Worm (Caenorhabditis elegans): Measurements from ENCODE around the gene hlh-30.

hlh-30 gene

DNA sequence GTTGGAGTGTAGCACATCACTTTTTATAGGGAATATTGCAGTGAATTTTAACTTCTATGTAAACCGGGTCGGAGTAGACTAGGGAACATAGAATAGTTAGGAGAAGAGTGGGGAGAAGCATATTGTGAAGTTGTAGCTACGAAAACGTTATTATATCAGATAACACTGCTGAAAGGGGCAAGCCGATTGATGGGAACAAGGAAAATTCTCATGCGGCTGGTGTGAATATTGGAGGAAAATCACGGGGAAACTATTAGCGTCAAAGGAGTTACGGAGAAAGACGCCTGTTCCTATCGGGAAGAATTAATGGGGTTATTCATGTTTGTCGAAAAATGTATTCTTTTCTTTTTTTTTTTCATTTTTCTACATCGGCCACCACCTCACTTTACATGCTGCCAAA is 41.5 kb downstream of the hlh-30 start, which contains the start of gene F47C12.6:
Gene F47C12.6, minus strand, starts transcription at position 101 of the 400 bp plus-strand sequence.
- no peak for TF ChIP-seq unc-62 (GFP tag; optimal IDR thresholded peaks at IDR 0.05)

DNA sequence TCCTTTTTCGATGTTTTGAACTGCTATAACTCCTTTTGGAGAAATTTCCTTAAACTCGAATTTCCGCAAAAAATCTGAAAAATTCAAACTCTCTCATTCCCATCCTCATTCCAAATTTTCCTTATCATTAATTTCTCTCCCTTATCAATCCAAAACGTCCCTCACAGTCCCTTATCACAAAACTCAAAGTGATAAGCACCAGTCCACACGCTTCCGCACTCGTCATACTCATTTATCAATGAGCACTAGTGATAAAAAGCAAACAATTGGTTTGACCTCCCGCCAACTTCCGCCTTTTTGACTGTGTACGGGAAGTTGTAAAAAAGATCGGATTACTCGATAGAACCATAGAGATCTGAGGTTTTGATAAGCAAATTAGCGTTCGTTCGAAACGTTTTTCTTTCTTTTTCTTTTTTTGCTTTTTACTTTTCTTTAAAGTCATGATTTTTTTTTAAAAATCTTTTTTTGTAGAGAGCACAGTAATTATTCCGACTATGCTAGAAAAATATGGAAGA is 46.1 kb downstream of the hlh-30 start, which contains the start of gene clec-78:
Gene clec-78, plus strand, starts transcription at position 465 of the 515 bp plus-strand sequence.
- TF ChIP-seq unc-62 (GFP tag; optimal IDR thresholded peaks at IDR 0.05), result no peak

DNA sequence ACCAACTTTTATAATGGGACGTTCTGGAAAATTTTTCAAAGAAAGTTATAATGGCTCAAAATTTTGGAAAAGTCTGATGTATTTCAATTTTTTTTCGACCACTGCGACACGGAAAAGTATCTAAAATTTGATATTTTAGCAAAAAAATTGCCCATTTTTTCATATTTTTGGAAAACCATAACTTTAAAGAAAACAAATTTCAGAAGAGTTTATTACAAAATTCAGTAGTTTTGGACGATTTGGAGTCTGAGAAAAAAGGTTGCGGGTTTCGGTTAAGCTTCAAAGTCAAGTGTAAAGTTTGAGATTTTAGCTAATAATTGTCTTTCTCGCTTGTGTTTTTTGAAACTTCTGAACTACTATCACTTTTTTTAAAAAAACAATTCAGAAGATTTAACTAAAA is 46.6 kb downstream of the hlh-30 start:
- TF ChIP-seq unc-62 (GFP tag; optimal IDR thresholded peaks at IDR 0.05), result no peak

DNA sequence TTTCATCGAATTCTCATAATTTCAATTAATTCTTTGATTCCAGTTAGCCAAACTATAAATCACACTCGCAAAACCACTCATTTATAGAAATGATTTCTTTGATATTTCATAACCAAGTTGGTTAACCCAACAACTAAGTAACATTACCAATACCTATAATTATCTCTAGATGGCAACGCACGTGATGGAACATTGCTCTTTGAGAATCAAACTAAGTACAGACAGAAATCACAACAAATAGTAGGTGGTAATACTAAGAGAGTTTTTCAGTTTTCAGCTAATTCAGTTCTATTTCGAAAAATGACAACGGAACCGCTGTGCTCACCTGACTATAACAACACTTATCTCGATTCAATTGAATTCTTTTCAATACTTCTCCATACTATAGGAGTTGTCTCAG is 53.1 kb downstream of the hlh-30 start, which contains the start of gene srh-223:
Gene srh-223, plus strand, starts transcription at position 301 of the 400 bp plus-strand sequence.
- no peak for TF ChIP-seq unc-62 (GFP tag; optimal IDR thresholded peaks at IDR 0.05)

DNA sequence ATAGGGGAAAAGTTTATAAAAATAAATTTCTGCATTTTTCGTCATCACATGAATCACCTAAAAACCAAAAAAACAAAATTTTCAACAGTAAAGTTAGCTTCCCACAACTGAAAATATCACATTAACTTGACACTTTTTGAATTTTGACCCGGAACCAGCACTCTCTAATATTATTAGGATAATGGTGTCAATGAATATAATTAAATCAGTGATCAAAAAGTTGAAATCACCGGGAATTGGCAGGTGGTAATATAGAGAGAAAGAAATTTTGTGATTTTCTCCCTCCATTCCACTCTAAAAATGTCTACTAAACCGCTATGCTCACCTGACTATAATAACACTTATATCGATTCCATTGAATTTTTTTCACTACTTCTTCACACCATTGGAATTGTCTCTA is 55.2 kb downstream of the hlh-30 start, which contains the start of gene srh-222:
Gene srh-222, plus strand, starts transcription at position 301 of the 400 bp plus-strand sequence.
- no peak for TF ChIP-seq unc-62 (GFP tag; optimal IDR thresholded peaks at IDR 0.05)

DNA sequence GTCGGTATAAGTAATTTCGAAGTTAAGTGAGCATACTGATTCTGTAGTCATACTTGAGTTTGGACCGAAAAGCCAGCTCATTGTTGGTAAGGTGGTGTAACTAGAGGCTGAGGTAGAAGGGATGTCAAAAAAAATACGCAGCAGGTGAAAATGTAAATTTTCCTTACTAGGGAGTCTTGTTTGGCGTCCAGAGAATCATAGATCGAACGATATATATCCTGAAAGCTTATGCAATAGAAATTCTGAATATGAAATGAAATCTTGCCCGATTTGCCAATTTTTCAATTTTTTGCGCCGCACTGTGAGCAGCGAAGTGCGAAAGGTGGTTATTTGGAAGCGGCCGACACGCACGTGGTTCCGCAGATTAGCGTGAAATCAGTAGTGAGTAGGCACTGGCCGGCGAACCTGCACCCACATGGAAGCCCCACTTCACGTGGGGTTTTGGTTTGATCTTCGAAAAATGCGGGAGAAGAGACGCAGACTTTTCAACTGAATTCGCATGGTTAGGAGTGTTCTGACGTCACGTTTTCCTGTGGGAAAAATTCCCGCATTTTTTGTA is 56.7 kb downstream of the hlh-30 start, which contains the start of gene srh-220:
Gene srh-220, minus strand, starts transcription at position 51 of the 559 bp plus-strand sequence.
- no peak for TF ChIP-seq unc-62 (GFP tag; optimal IDR thresholded peaks at IDR 0.05)

DNA sequence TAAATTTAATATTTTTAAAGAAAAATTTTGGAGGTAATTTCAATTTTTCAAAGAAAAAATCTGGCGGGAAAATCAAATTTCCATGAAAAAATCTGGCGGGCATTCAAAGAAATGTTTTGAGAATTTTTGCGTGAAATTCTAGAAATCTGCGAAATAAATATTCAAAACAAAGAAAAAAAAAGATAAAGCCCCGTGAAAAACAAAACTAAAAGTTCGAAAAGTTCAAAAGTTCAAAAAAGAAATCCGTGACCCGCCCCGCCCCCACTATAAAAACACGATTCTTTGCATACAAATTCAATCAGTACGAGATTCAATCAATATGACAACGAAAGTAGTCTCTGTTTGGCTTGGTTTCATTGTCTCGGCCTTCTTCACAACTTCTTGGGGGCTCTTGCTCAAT is 61.7 kb downstream of the hlh-30 start, which contains the start of gene clec-79:
Gene clec-79, plus strand, starts transcription at position 301 of the 400 bp plus-strand sequence.
- TF ChIP-seq unc-62 (GFP tag; optimal IDR thresholded peaks at IDR 0.05), result no peak

DNA sequence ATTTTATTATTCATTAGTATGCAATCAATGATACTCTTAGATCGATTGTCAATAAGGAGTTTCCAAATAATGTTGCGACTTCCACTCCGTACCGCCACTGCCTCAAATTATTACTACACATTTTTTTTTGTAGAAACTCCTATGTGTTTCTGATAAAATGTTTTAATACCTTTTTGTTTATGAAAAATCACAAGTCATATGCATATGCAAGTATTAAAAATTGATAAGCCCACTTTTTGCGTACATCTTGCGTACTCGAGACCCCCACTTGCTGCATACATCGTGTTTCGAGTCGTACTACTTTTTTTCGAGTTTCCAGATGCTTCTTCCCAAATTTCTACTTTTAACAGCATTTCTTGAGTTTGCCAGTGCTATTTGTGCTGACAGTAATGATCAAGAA is 69.7 kb downstream of the hlh-30 start, which contains the start of gene clec-76:
Gene clec-76, plus strand, starts transcription at position 234 of the 400 bp plus-strand sequence.
- no peak for TF ChIP-seq unc-62 (GFP tag; optimal IDR thresholded peaks at IDR 0.05)
